Worm (Caenorhabditis elegans) whole organism, L4 larva: ENCODE measurements around the gene R03H10.5.

Experiments
- Y75B8A.6 ChIP-seq: fragments of 200-800 bp; sonication (Bioruptor generic); IDR thresholded peaks from 2 replicates; pipeline ENCODE4 v1.3.6; 2022; ENCODE audit warnings: missing genetic modification reagents, missing genetic modification characterization, missing compliant biosample characterization
- attf-4 ChIP-seq: sonication (generic microtip); optimal IDR thresholded peaks from 3 replicates; lab custom pipeline; 2017; ENCODE audit warnings: missing biosample characterization, missing genetic modification characterization
- daf-8 ChIP-seq: fragments of 200-800 bp; sonication (Bioruptor generic); IDR thresholded peaks from 2 replicates; pipeline ENCODE4 v1.3.6; 2022; ENCODE audit warnings: missing genetic modification characterization, missing compliant biosample characterization
- dmd-8 ChIP-seq: fragments of 200-800 bp; sonication (Bioruptor generic); IDR thresholded peaks from 2 replicates; pipeline ENCODE4 v1.3.6; 2022; ENCODE audit warnings: missing genetic modification characterization, missing compliant biosample characterization
- dpl-1 ChIP-seq: fragments of 150-350 bp; optimal IDR thresholded peaks from 2 replicates; lab custom pipeline; 2014; ENCODE audit warnings: missing biosample characterization, missing genetic modification reagents, missing genetic modification characterization
- egl-27 ChIP-seq: sonication (generic microtip); optimal IDR thresholded peaks from 3 replicates; lab custom pipeline; 2017; ENCODE audit warnings: missing biosample characterization, missing genetic modification reagents, missing genetic modification characterization
- lin-39 ChIP-seq: fragments of 150-350 bp; optimal IDR thresholded peaks from 2 replicates; lab custom pipeline; 2014; ENCODE audit warnings: missing biosample characterization, missing genetic modification reagents, missing genetic modification characterization
- mxl-2 ChIP-seq: fragments of 200-800 bp; sonication (Bioruptor generic); conservative IDR thresholded peaks from 2 replicates; pipeline ENCODE4 v1.3.6; 2022; ENCODE audit warnings: missing genetic modification reagents, missing genetic modification characterization, missing compliant biosample characterization
- nhr-28 ChIP-seq: fragments of 150-350 bp; optimal IDR thresholded peaks from 2 replicates; lab custom pipeline; 2014; ENCODE audit warnings: missing biosample characterization, missing genetic modification characterization
- unc-62 ChIP-seq, 3 experiments: fragments of 150-350 bp in 1 of 3; sonication (generic microtip); optimal IDR thresholded peaks in 2 of 3; peaks in 1 of 3; 1 replicate in 1 of 3; 2 replicates in 2 of 3; lab custom pipeline; 2014 to 2017; ENCODE audit warnings: missing biosample characterization in 3 of 3, missing genetic modification characterization in 3 of 3, missing genetic modification reagents in 3 of 3, missing genotype in 1 of 3

DNA sequence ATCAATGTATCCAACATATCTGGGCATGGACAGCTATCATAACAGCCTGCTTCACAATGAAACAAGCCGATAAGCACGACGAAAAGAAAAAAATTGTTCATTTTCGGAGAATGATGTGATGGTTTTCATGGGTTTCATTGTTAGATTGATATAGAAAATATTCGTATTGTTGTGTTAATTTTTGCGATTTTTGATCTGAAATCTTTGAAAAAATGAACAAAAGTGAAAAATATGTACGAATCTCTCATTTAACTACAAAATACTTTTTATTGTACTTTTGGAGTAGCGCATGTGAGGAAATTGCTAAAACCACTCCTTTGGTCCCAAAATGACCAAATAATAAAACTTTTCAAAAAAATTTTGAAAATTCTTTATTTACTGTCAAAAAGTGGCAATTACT is at the start of gene R03H10.5:
- no peak for TF ChIP-seq Y75B8A.6 (GFP tag; lab: Robert Waterston, UW)
- TF ChIP-seq dpl-1 (GFP tag; lab: Kevin White, UChicago): no peak
- TF ChIP-seq daf-8: no peak
- TF ChIP-seq egl-27 (tag; lab: Kevin White, UChicago): no peak
- TF ChIP-seq attf-4: no peak
- no peak for TF ChIP-seq nhr-28
- no peak for TF ChIP-seq lin-39 (tag; lab: Kevin White, UChicago)
- no peak for TF ChIP-seq mxl-2 (GFP tag; lab: Robert Waterston, UW)
- TF ChIP-seq unc-62 (GFP tag; optimal IDR thresholded peaks at IDR 0.05 in 1 of 2; lab: Kevin White, UChicago): no peak
- TF ChIP-seq unc-62 (tag; optimal IDR thresholded peaks at IDR 0.05; lab: Kevin White, UChicago): no peak
- TF ChIP-seq dmd-8 (GFP tag; lab: Robert Waterston, UW): no peak
